Fruit fly (Drosophila melanogaster): Measurements from ENCODE around the gene mab-21.

The mab-21 gene

dm6 chrX:5973389-5974025 lies 39.5 kb downstream of the mab-21 start (continued):
- TF ChIP-seq Hr78 (GFP tag; optimal IDR thresholded peaks at IDR 0.05): no peak
- no peak for TF ChIP-seq CG10959 (GFP tag; IDR thresholded peaks at IDR 0.05)
- no peak for TF ChIP-seq CG14860 (GFP tag; IDR thresholded peaks at IDR 0.05; ENCODE audit: partially characterized antibody)
- peak; percentile 19 for TF ChIP-seq lab (GFP tag; optimal IDR thresholded peaks at IDR 0.05)
- peak; percentile 44 for TF ChIP-seq CG10979 (tag; optimal IDR thresholded peaks at IDR 0.05)
- peak; percentile 41 for TF ChIP-seq H2.0 (GFP tag; IDR thresholded peaks at IDR 0.05)
- TF ChIP-seq grn (GFP tag; optimal IDR thresholded peaks at IDR 0.05): no peak
- no peak for TF ChIP-seq gfzf (GFP tag; optimal IDR thresholded peaks at IDR 0.05)
- TF ChIP-seq CG5245 (GFP tag; optimal IDR thresholded peaks at IDR 0.05): peak; percentile 68
- no peak for TF ChIP-seq ranshi (GFP tag; IDR thresholded peaks at IDR 0.05)
- TF ChIP-seq CG1647 (GFP tag; optimal IDR thresholded peaks at IDR 0.05): no peak
- no peak for TF ChIP-seq Dref (GFP tag; IDR thresholded peaks at IDR 0.05)
- peak; percentile 32 for TF ChIP-seq fd96Cb (tag; optimal IDR thresholded peaks at IDR 0.05)
- TF ChIP-seq Awh (GFP tag; IDR thresholded peaks at IDR 0.05): 0 out of 2 replicates have a peak, but pooled peaks have one; percentile 43
- peak; percentile 60 for TF ChIP-seq Sox102F (GFP tag; optimal IDR thresholded peaks at IDR 0.05)
- no peak for TF ChIP-seq shn (GFP tag; optimal IDR thresholded peaks at IDR 0.05)
- no peak for TF ChIP-seq NC2β (GFP tag; optimal IDR thresholded peaks at IDR 0.05)
- no peak for TF ChIP-seq jigr1 (GFP tag; IDR thresholded peaks at IDR 0.05)
- no peak for TF ChIP-seq z (GFP tag; IDR thresholded peaks at IDR 0.05)
- no peak for TF ChIP-seq fu2 (GFP tag; optimal IDR thresholded peaks at IDR 0.05)
- TF ChIP-seq CG17328 (GFP tag; IDR thresholded peaks at IDR 0.05): peak; percentile 47; the same call in 1 of the 2 replicates
- TF ChIP-seq HmgZ (tag; optimal IDR thresholded peaks at IDR 0.05): no peak
- peak; percentile 1 for TF ChIP-seq CG7839 (tag; optimal IDR thresholded peaks at IDR 0.05)
- peak; percentile 42; the same call in 1 of the 2 replicates for TF ChIP-seq CG32772 (GFP tag; IDR thresholded peaks at IDR 0.05)
- TF ChIP-seq Med (GFP tag): peak; percentile 76
- TF ChIP-seq CG8388 (GFP tag; optimal IDR thresholded peaks at IDR 0.05): peak; percentile 36
- TF ChIP-seq az2 (GFP tag; optimal IDR thresholded peaks at IDR 0.05): peak; percentile 30
- peak; percentile 4 for TF ChIP-seq gsb-n (tag; optimal IDR thresholded peaks at IDR 0.05)
- TF ChIP-seq CG2120 (GFP tag; optimal IDR thresholded peaks at IDR 0.05): peak; percentile 0
- no peak for TF ChIP-seq hkb (optimal IDR thresholded peaks at IDR 0.05)
- TF ChIP-seq hkb (GFP tag; IDR thresholded peaks at IDR 0.05): peak; percentile 25; the same call in 1 of the 2 replicates
- TF ChIP-seq Nf-YB (GFP tag; optimal IDR thresholded peaks at IDR 0.05): no peak
- TF ChIP-seq Myb (GFP tag; optimal IDR thresholded peaks at IDR 0.05): no peak
- no peak for TF ChIP-seq CG17912 (GFP tag; optimal IDR thresholded peaks at IDR 0.05)
- TF ChIP-seq sqz (GFP tag; optimal IDR thresholded peaks at IDR 0.05): peak; percentile 5
- no peak for TF ChIP-seq CG15696 (tag; optimal IDR thresholded peaks at IDR 0.05)
- no peak for TF ChIP-seq run (tag; optimal IDR thresholded peaks at IDR 0.05)
- TF ChIP-seq vvl (GFP tag; IDR thresholded peaks at IDR 0.05): peak; percentile 59
- TF ChIP-seq Ets97D (GFP tag; optimal IDR thresholded peaks at IDR 0.05): no peak
- peak; percentile 10 for TF ChIP-seq Fer3 (tag; optimal IDR thresholded peaks at IDR 0.05)
- peak in 1 of 2 experiments; percentile 41 for TF ChIP-seq dpn (GFP tag; optimal IDR thresholded peaks at IDR 0.05)
- peak; percentile 50; the same call in 1 of the 2 replicates for TF ChIP-seq ara (GFP tag; IDR thresholded peaks at IDR 0.05)
- TF ChIP-seq Dip3 (GFP tag; optimal IDR thresholded peaks at IDR 0.05): no peak
- peak; percentile 44 for TF ChIP-seq lmd (GFP tag; IDR thresholded peaks at IDR 0.05)
- TF ChIP-seq CG11504 (tag; optimal IDR thresholded peaks at IDR 0.05): peak; percentile 16
- no peak for TF ChIP-seq Scr (GFP tag; IDR thresholded peaks at IDR 0.05; ENCODE audit: partially characterized antibody)
- peak; percentile 47 for TF ChIP-seq Oli (tag; optimal IDR thresholded peaks at IDR 0.05)
- no peak for TF ChIP-seq CG10565 (GFP tag; optimal IDR thresholded peaks at IDR 0.05)
- no peak for TF ChIP-seq CG9797 (GFP tag; optimal IDR thresholded peaks at IDR 0.05)
- TF ChIP-seq Max (GFP tag; optimal IDR thresholded peaks at IDR 0.05): no peak
